Worm (Caenorhabditis elegans): Measurements from ENCODE around the gene Y17D7B.3.
"Not testable (repeated sequence)": the region's sequence is repeated elsewhere in the genome, so short reads cannot be mapped to it uniquely, and the experiment has no call there.

Y17D7B.3 gene

DNA sequence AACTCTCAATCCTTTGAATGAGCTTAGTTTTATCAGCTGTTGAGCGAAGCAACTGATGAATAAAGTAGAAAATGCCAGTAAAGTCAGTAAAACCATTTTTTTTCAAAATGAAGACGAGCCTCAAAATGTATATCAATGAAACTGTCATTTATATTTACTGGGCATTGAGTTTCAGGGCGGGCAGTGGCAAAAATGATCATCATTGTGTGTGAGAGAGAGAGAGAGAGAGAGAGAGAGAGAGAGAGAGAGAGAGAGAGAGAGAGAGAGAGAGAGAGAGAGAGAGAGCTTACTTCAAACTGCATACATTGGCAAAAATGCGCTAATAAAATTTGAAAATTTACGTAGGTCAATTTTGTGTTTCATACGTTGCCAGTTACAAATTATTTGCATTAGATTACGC, 26.4 kb downstream of the Y17D7B.3 start, which contains the start of gene F11D11.3:
F11D11.3 (minus strand) TSS at position 101 of the 400 bp plus-strand sequence.
- TF ChIP-seq lin-13 (GFP tag; optimal IDR thresholded peaks at IDR 0.05), result no peak
- TF ChIP-seq snpc-4 (tag; optimal IDR thresholded peaks at IDR 0.05), result no peak
- TF ChIP-seq F13H6.1 (tag; optimal IDR thresholded peaks at IDR 0.05), result no peak
- no peak for TF ChIP-seq lin-11 (tag; optimal IDR thresholded peaks at IDR 0.05)
- TF ChIP-seq nhr-6 (tag; optimal IDR thresholded peaks at IDR 0.05), result no peak
- no peak for TF ChIP-seq ztf-4 (tag; optimal IDR thresholded peaks at IDR 0.05)
- no peak for TF ChIP-seq dmd-4 (tag; optimal IDR thresholded peaks at IDR 0.05)

DNA sequence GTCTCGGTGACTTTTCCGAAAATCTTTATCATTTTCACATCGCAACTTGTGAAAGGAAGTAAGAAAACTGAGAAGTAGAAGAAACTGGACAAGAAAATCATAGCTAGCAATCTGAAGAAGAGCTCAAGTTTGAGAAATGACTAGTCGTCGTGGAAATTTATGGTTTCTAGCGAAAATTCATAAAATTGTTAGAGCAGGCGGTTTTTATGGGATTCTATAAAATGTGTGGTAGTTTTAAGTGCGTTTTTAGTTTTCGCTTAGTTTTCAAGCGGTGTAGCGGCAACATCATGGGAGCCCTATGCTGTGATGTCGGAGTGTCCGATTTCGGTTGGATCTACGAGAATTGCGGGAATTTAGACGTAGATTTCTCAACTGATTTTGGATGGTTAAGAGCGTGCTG, 32.3 kb downstream of the Y17D7B.3 start, which contains the start of gene clec-254:
clec-254 (minus strand) TSS at position 101 of the 400 bp plus-strand sequence.
- TF ChIP-seq sma-3 (GFP tag; optimal IDR thresholded peaks at IDR 0.05); mab-5 (tag; optimal IDR thresholded peaks at IDR 0.05); R02D3.7 (tag; optimal IDR thresholded peaks at IDR 0.05): not testable (repeated sequence)

DNA sequence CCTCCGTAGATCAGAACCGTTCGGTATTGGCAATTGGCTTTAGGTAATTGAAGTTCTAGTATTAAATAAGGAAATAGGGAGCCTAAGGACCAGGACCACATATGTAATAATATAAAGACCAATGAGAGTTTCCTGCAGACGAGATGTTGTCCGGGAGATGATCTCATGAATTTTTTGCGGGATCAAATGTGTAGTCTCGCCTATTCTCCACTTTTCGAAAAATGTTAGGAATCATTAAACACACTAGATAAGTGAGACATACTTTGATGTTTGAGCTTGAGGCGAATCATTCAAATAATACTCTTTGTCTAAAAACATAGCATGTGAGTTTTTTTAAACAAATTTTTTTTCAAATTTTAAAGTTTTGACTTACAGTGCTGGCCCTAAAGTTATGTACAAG, 33.6 kb downstream of the Y17D7B.3 start, which contains the start of gene F11D11.6:
F11D11.6 (minus strand) TSS at position 101 of the 400 bp plus-strand sequence.
- TF ChIP-seq Y55F3AM.14 (GFP tag; optimal IDR thresholded peaks at IDR 0.05), result no peak
- no peak for TF ChIP-seq unc-55 (GFP tag; optimal IDR thresholded peaks at IDR 0.05)
- TF ChIP-seq dmd-4 (tag; optimal IDR thresholded peaks at IDR 0.05), result no peak
- no peak for TF ChIP-seq blmp-1 (tag; optimal IDR thresholded peaks at IDR 0.05; ENCODE audit: insufficient read depth)
- no peak for TF ChIP-seq mab-5 (tag; optimal IDR thresholded peaks at IDR 0.05)
- no peak for TF ChIP-seq nhr-23 (tag; optimal IDR thresholded peaks at IDR 0.05)
- no peak for TF ChIP-seq elt-1 (tag; optimal IDR thresholded peaks at IDR 0.05)
- no peak for TF ChIP-seq C34F6.9 (tag; optimal IDR thresholded peaks at IDR 0.05)
- TF ChIP-seq sem-4 (tag; optimal IDR thresholded peaks at IDR 0.05), result no peak
- TF ChIP-seq lsy-2 (tag; optimal IDR thresholded peaks at IDR 0.05), result no peak
- TF ChIP-seq elt-3 (tag; optimal IDR thresholded peaks at IDR 0.05), result no peak
- TF ChIP-seq F13H6.1 (tag; optimal IDR thresholded peaks at IDR 0.05), result no peak
- TF ChIP-seq snpc-4 (tag; optimal IDR thresholded peaks at IDR 0.05), result no peak
- no peak for TF ChIP-seq gmeb-1 (tag; optimal IDR thresholded peaks at IDR 0.05)
- TF ChIP-seq aly-2 (tag; optimal IDR thresholded peaks at IDR 0.05), result no peak
- TF ChIP-seq ztf-11 (tag; optimal IDR thresholded peaks at IDR 0.05), result no peak
- no peak for TF ChIP-seq egl-27 (tag; optimal IDR thresholded peaks at IDR 0.05)
- no peak for TF ChIP-seq sma-3 (GFP tag; optimal IDR thresholded peaks at IDR 0.05)

DNA sequence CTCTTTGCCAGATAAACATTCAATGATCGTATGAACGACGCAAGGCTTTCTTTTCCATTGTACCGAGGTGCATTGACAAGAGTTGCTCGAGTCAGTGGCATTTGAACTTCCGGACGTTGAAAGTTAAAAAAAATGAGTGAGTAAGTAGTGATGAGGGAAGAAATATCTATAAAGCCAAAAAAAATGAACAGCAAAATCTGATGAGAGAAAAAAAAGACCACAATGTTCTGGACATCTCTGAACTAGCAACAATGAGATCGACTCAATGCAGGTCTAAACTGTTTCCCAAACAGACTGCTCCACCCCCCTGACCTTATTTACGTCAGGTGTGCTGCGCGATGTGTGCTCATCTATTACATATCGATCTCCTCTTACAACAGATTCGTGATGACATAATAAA, 36.1 kb downstream of the Y17D7B.3 start, which contains the start of the genes F11D11.21 and F11D11.12:
F11D11.21 (minus strand) TSS at position 101 of the 400 bp plus-strand sequence.
F11D11.12 (minus strand) TSS at position 238 of the 400 bp plus-strand sequence.
- no peak for TF ChIP-seq nhr-25 (tag; optimal IDR thresholded peaks at IDR 0.05)
- no peak for TF ChIP-seq blmp-1 (tag; optimal IDR thresholded peaks at IDR 0.05; ENCODE audit: insufficient read depth)
- TF ChIP-seq aly-2 (tag; optimal IDR thresholded peaks at IDR 0.05), result no peak
- no peak for TF ChIP-seq egl-27 (tag; optimal IDR thresholded peaks at IDR 0.05)
- no peak for TF ChIP-seq elt-3 (tag; optimal IDR thresholded peaks at IDR 0.05)
- no peak for TF ChIP-seq nhr-10 (tag; optimal IDR thresholded peaks at IDR 0.05)
- no peak for TF ChIP-seq mbf-1 (tag; optimal IDR thresholded peaks at IDR 0.05)
- TF ChIP-seq alr-1 (tag; optimal IDR thresholded peaks at IDR 0.05), result no peak
- no peak for TF ChIP-seq fos-1 (tag; optimal IDR thresholded peaks at IDR 0.05)
- no peak for TF ChIP-seq peb-1 (tag; optimal IDR thresholded peaks at IDR 0.05)
- TF ChIP-seq ceh-82 (tag; optimal IDR thresholded peaks at IDR 0.05), result no peak
- no peak for TF ChIP-seq zag-1 (tag; optimal IDR thresholded peaks at IDR 0.05)
- TF ChIP-seq nhr-237 (tag; optimal IDR thresholded peaks at IDR 0.05), result no peak
- TF ChIP-seq sma-9 (GFP tag; optimal IDR thresholded peaks at IDR 0.05), result no peak
- TF ChIP-seq sma-9 (tag; optimal IDR thresholded peaks at IDR 0.05), result no peak
- TF ChIP-seq nhr-77 (tag; optimal IDR thresholded peaks at IDR 0.05), result no peak
- no peak for TF ChIP-seq mdl-1 (tag; optimal IDR thresholded peaks at IDR 0.05)
- no peak for TF ChIP-seq unc-39 (tag; optimal IDR thresholded peaks at IDR 0.05)
- no peak for TF ChIP-seq sma-3 (GFP tag; optimal IDR thresholded peaks at IDR 0.05)
- no peak for TF ChIP-seq ztf-11 (tag; optimal IDR thresholded peaks at IDR 0.05)
- TF ChIP-seq unc-55 (GFP tag; optimal IDR thresholded peaks at IDR 0.05), result no peak

Data from whole organism, L2 larva.